Worm (Caenorhabditis elegans) whole organism, L2 larva: Measurements from ENCODE around the gene F33G12.6.

Source experiments
- aly-2 ChIP-seq: fragments of 150-350 bp; optimal IDR thresholded peaks from 2 replicates; lab custom pipeline; 2014; ENCODE audit warnings: missing biosample characterization, missing genetic modification characterization
- ceh-82 ChIP-seq: fragments of 150-350 bp; optimal IDR thresholded peaks from 2 replicates; lab custom pipeline; 2014; ENCODE audit warnings: missing biosample characterization, missing genetic modification characterization

- TF ChIP-seq ceh-82 (no peak), aly-2 (tag; lab: Kevin White, UChicago) (no peak)
These were observed 1.4 kb upstream of the F33G12.6 start for ce11 chrII:5048185-5048795.
